Worm (Caenorhabditis elegans) whole organism, L1 larva: Measurements from ENCODE around the gene srbc-13.

Source experiments
- blmp-1 ChIP-seq: fragments of 150-350 bp; optimal IDR thresholded peaks from 2 replicates; lab custom pipeline; 2014; ENCODE audit warnings: missing biosample characterization, missing genetic modification characterization
- ceh-63 ChIP-seq: fragments of 200-800 bp; sonication (Bioruptor generic); optimal IDR thresholded peaks from 2 replicates; lab custom pipeline; 2018; ENCODE audit warnings: mild to moderate bottlenecking, missing genetic modification characterization, missing compliant biosample characterization
- ceh-8 ChIP-seq: fragments of 200-800 bp; sonication (Bioruptor generic); optimal IDR thresholded peaks from 2 replicates; lab custom pipeline; 2018; ENCODE audit warnings: mild to moderate bottlenecking, missing genetic modification characterization, moderate library complexity, missing compliant biosample characterization
- ceh-88 ChIP-seq: fragments of 200-800 bp; sonication (Bioruptor generic); IDR thresholded peaks from 2 replicates; pipeline ENCODE4 v1.3.6; 2022; ENCODE audit warnings: missing genetic modification characterization, missing compliant biosample characterization
- ceh-90 ChIP-seq: sonication (generic microtip); optimal IDR thresholded peaks from 2 replicates; lab custom pipeline; 2016; ENCODE audit warnings: missing genetic modification characterization, missing compliant biosample characterization
- dpl-1 ChIP-seq, 3 experiments: fragments of 150-350 bp in 2 of 3; sonication (generic microtip) in 1 of 3; optimal IDR thresholded peaks; 2 replicates each; lab custom pipeline; 2014 to 2017; ENCODE audit warnings: missing biosample characterization in 3 of 3, missing genetic modification characterization in 3 of 3, missing genetic modification reagents in 3 of 3
- dsc-1 ChIP-seq: sonication (generic microtip); optimal IDR thresholded peaks from 2 replicates; lab custom pipeline; 2016; ENCODE audit warnings: mild to moderate bottlenecking, missing genetic modification characterization, missing compliant biosample characterization
- efl-1 ChIP-seq, 4 experiments: fragments of 150-350 bp; optimal IDR thresholded peaks in 3 of 4; peaks in 1 of 4; 1 replicate in 1 of 4; 2 replicates in 3 of 4; lab custom pipeline; 2014; ENCODE audit warnings: missing biosample characterization in 2 of 4, missing genetic modification characterization in 2 of 4, missing genetic modification reagents in 2 of 4
- egl-27 ChIP-seq, 2 experiments: fragments of 150-350 bp in 1 of 2; sonication (generic microtip); optimal IDR thresholded peaks; 3 replicates each; lab custom pipeline; 2017 to 2018; ENCODE audit warnings: missing biosample characterization in 2 of 2, missing genetic modification characterization in 2 of 2, missing genetic modification reagents in 2 of 2
- elt-2 ChIP-seq: sonication (generic microtip); optimal IDR thresholded peaks from 2 replicates; lab custom pipeline; 2016; ENCODE audit warnings: missing genetic modification characterization, mild to moderate bottlenecking, inconsistent platforms, missing compliant biosample characterization, missing genetic modification reagents
- elt-3 ChIP-seq, 6 experiments: fragments of 150-350 bp in 1 of 6; sonication (generic microtip); optimal IDR thresholded peaks; 2 replicates each; lab custom pipeline; 2017 to 2018; ENCODE audit warnings: missing biosample characterization in 6 of 6, missing genetic modification characterization in 6 of 6, inconsistent platforms in 1 of 6
- fkh-10 ChIP-seq: sonication (generic microtip); optimal IDR thresholded peaks from 2 replicates; lab custom pipeline; 2017; ENCODE audit warnings: missing biosample characterization, missing genetic modification reagents, missing genetic modification characterization
- fkh-4 ChIP-seq: sonication (generic microtip); optimal IDR thresholded peaks from 2 replicates; lab custom pipeline; 2016; ENCODE audit warnings: missing compliant biosample characterization, missing genetic modification characterization, borderline replicate concordance
- fkh-8 ChIP-seq: sonication (generic microtip); optimal IDR thresholded peaks from 2 replicates; lab custom pipeline; 2016; ENCODE audit warnings: mild to moderate bottlenecking, missing genetic modification characterization, missing compliant biosample characterization
- fos-1 ChIP-seq: fragments of 150-350 bp; optimal IDR thresholded peaks from 2 replicates; lab custom pipeline; 2014; ENCODE audit warnings: missing biosample characterization, missing genetic modification characterization
- grh-1 ChIP-seq: fragments of 200-800 bp; sonication (Bioruptor generic); IDR thresholded peaks from 2 replicates; pipeline ENCODE4 v1.3.6; 2022; ENCODE audit warnings: missing genetic modification reagents, missing genetic modification characterization, missing compliant biosample characterization
- hlh-4 ChIP-seq: sonication (generic microtip); optimal IDR thresholded peaks from 2 replicates; lab custom pipeline; 2016; ENCODE audit warnings: mild to moderate bottlenecking, missing genetic modification characterization, missing compliant biosample characterization
- hpl-2 ChIP-seq: fragments of 150-350 bp; optimal IDR thresholded peaks from 2 replicates; lab custom pipeline; 2014; ENCODE audit warnings: missing biosample characterization, missing genetic modification reagents, missing genetic modification characterization
- irx-1 ChIP-seq: sonication (generic microtip); optimal IDR thresholded peaks from 2 replicates; lab custom pipeline; 2016; ENCODE audit warnings: missing genetic modification characterization, missing compliant biosample characterization
- isw-1 ChIP-seq: fragments of 200-800 bp; sonication (Bioruptor generic); IDR thresholded peaks from 2 replicates; pipeline ENCODE4 v1.3.6; 2022; ENCODE audit warnings: missing genetic modification characterization, missing compliant biosample characterization
- mab-9 ChIP-seq: fragments of 200-800 bp; sonication (Bioruptor generic); IDR thresholded peaks from 2 replicates; pipeline ENCODE4 v1.3.6; 2022; ENCODE audit warnings: missing genetic modification reagents, missing genetic modification characterization, missing compliant biosample characterization
- nhr-11 ChIP-seq: fragments of 150-350 bp; optimal IDR thresholded peaks from 2 replicates; lab custom pipeline; 2014; ENCODE audit warnings: missing biosample characterization, missing genetic modification characterization
- nhr-20 ChIP-seq: sonication (generic microtip); optimal IDR thresholded peaks from 2 replicates; lab custom pipeline; 2016; ENCODE audit warnings: mild to moderate bottlenecking, missing genetic modification characterization, missing compliant biosample characterization
- nhr-237 ChIP-seq: fragments of 150-350 bp; optimal IDR thresholded peaks from 2 replicates; lab custom pipeline; 2014; ENCODE audit warnings: missing biosample characterization, missing genetic modification characterization
- nhr-76 ChIP-seq: sonication (generic microtip); optimal IDR thresholded peaks from 2 replicates; lab custom pipeline; 2017; ENCODE audit warnings: missing biosample characterization, missing genetic modification characterization
- pqm-1 ChIP-seq: sonication (generic microtip); optimal IDR thresholded peaks from 3 replicates; lab custom pipeline; 2017; ENCODE audit warnings: missing biosample characterization, missing genetic modification characterization
- rnt-1 ChIP-seq: sonication (generic microtip); optimal IDR thresholded peaks from 2 replicates; lab custom pipeline; 2016; ENCODE audit warnings: mild to moderate bottlenecking, missing genetic modification characterization, moderate library complexity, missing compliant biosample characterization
- skn-1 ChIP-seq: fragments of 150-350 bp; optimal IDR thresholded peaks from 2 replicates; lab custom pipeline; 2014; ENCODE audit warnings: missing biosample characterization, missing genetic modification characterization
- snpc-4 ChIP-seq: fragments of 150-350 bp; optimal IDR thresholded peaks from 2 replicates; lab custom pipeline; 2014; ENCODE audit warnings: missing biosample characterization, missing genetic modification characterization
- sptf-1 ChIP-seq: fragments of 150-350 bp; optimal IDR thresholded peaks from 2 replicates; lab custom pipeline; 2014; ENCODE audit warnings: missing biosample characterization, missing genetic modification characterization
- sup-37 ChIP-seq: fragments of 200-800 bp; sonication (Bioruptor generic); optimal IDR thresholded peaks from 2 replicates; lab custom pipeline; 2018; ENCODE audit warnings: mild to moderate bottlenecking, missing genetic modification characterization, missing compliant biosample characterization
- tbx-2 ChIP-seq: sonication (generic microtip); optimal IDR thresholded peaks from 2 replicates; lab custom pipeline; 2016; ENCODE audit warnings: missing genetic modification characterization, missing compliant biosample characterization
- unc-98 ChIP-seq: fragments of 200-800 bp; sonication (Bioruptor generic); IDR thresholded peaks from 2 replicates; pipeline ENCODE4 v1.3.6; 2022; ENCODE audit warnings: missing genetic modification characterization, missing compliant biosample characterization
- xbp-1 ChIP-seq: sonication (generic microtip); optimal IDR thresholded peaks from 2 replicates; lab custom pipeline; 2016; ENCODE audit warnings: missing genetic modification characterization, missing compliant biosample characterization
- zip-4 ChIP-seq: fragments of 200-800 bp; sonication (Bioruptor generic); optimal IDR thresholded peaks from 2 replicates; lab custom pipeline; 2018; ENCODE audit warnings: mild to moderate bottlenecking, missing genetic modification characterization, moderate library complexity, missing compliant biosample characterization
- ztf-11 ChIP-seq, 2 experiments: sonication (generic microtip); optimal IDR thresholded peaks; 2 replicates each; lab custom pipeline; 2016 to 2017; ENCODE audit warnings: missing genetic modification characterization in 2 of 2, missing biosample characterization in 1 of 2, missing compliant biosample characterization in 1 of 2

The srbc-13 gene

ce11 chrV:854966-855365 lies 7.3 kb downstream of the srbc-13 start, which contains the start of gene K09C6.9:
K09C6.9 (minus strand) TSS chrV:855066.
- TF ChIP-seq elt-3 (tag; optimal IDR thresholded peaks at IDR 0.05; lab: Kevin White, UChicago) (no peak), blmp-1 (tag; lab: Kevin White, UChicago) (no peak), zip-4 (no peak), sup-37 (GFP tag; lab: Kevin White, UChicago) (no peak), egl-27 (tag; optimal IDR thresholded peaks at IDR 0.05; lab: Kevin White, UChicago) (no peak), pqm-1 (tag; lab: Kevin White, UChicago) (no peak), sptf-1 (tag; lab: Kevin White, UChicago) (no peak), rnt-1 (tag; lab: Kevin White, UChicago) (no peak), nhr-237 (tag; lab: Kevin White, UChicago) (no peak), tbx-2 (no peak), efl-1 (optimal IDR thresholded peaks at IDR 0.05; lab: Kevin White, UChicago) (no peak), efl-1 (GFP tag; optimal IDR thresholded peaks at IDR 0.05 in 1 of 2; lab: Kevin White, UChicago) (no peak), xbp-1 (tag; lab: Kevin White, UChicago) (no peak), dsc-1 (tag; lab: Kevin White, UChicago) (no peak), ceh-63 (GFP tag; lab: Kevin White, UChicago) (no peak), nhr-76 (tag; lab: Kevin White, UChicago) (no peak), ztf-11 (tag; optimal IDR thresholded peaks at IDR 0.05; lab: Kevin White, UChicago) (no peak), unc-98 (GFP tag; lab: Robert Waterston, UW) (no peak), hpl-2 (GFP tag; lab: Kevin White, UChicago) (no peak)
- TF ChIP-seq, all 84 proteins: peak for 0

- TF ChIP-seq mab-9 (GFP tag; lab: Robert Waterston, UW) (no peak), ceh-88 (GFP tag; lab: Robert Waterston, UW) (no peak), fkh-10 (GFP tag; lab: Kevin White, UChicago) (no peak), fkh-8 (tag; lab: Kevin White, UChicago) (no peak), irx-1 (tag; lab: Kevin White, UChicago) (no peak), dpl-1 (GFP tag; optimal IDR thresholded peaks at IDR 0.05; lab: Kevin White, UChicago) (no peak), ztf-11 (tag; optimal IDR thresholded peaks at IDR 0.05; lab: Kevin White, UChicago) (no peak), ceh-8 (no peak), snpc-4 (tag; lab: Kevin White, UChicago) (no peak), hlh-4 (tag; lab: Kevin White, UChicago) (no peak), grh-1 (GFP tag; lab: Robert Waterston, UW) (no peak), ceh-90 (tag; lab: Kevin White, UChicago) (no peak), isw-1 (GFP tag; lab: Robert Waterston, UW) (no peak), sup-37 (GFP tag; lab: Kevin White, UChicago) (no peak), fos-1 (tag; lab: Kevin White, UChicago) (no peak), nhr-11 (tag; lab: Kevin White, UChicago) (no peak), elt-2 (tag; lab: Kevin White, UChicago) (no peak), efl-1 (optimal IDR thresholded peaks at IDR 0.05; lab: Kevin White, UChicago) (no peak), efl-1 (GFP tag; optimal IDR thresholded peaks at IDR 0.05 in 1 of 2; lab: Kevin White, UChicago) (no peak), nhr-237 (tag; lab: Kevin White, UChicago) (no peak), fkh-4 (no peak)
Observed at ce11 chrV:856549-856948, 8.9 kb downstream of the srbc-13 start, which contains the start of gene K09C6.2. K09C6.2 (plus strand) TSS chrV:856849.

ce11 chrV:858841-859456 lies 11.3 kb downstream of the srbc-13 start:
- TF ChIP-seq snpc-4 (tag; lab: Kevin White, UChicago): peak; percentile 91
- TF ChIP-seq nhr-20: no peak

DNA sequence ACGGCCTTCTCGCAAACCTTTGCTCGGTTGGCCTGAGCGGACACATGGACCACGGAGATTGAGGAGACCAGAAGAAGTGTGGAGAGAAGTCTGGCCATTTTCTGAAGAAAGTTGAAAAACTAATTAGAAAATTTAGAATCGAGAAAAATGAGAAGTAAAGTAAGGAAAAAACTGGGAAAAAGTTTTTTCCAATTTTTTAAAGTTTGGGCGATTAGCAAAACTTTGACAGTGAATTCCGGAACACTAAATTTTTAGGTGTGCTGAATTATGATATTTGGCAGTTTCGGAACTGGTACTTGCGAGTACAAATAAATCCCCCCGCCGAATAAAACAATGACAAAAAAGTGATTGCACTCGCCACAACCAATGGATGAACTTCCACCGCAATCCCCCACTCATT lies 19.1 kb downstream of the srbc-13 start, which contains the start of gene T02B11.3:
Gene T02B11.3 (minus strand): TSS at position 101 of the 400 bp plus-strand sequence.
- no peak for TF ChIP-seq grh-1 (GFP tag; lab: Robert Waterston, UW)
- TF ChIP-seq dpl-1 (GFP tag; optimal IDR thresholded peaks at IDR 0.05; lab: Kevin White, UChicago): no peak
- TF ChIP-seq hpl-2 (GFP tag; lab: Kevin White, UChicago): no peak
- no peak for TF ChIP-seq pqm-1 (tag; lab: Kevin White, UChicago)
- no peak for TF ChIP-seq skn-1
- no peak for TF ChIP-seq sptf-1 (tag; lab: Kevin White, UChicago)
